Fruit fly (Drosophila melanogaster) whole organism, prepupa: Measurements from ENCODE around the gene CG1299.

Experiments used
- Blimp-1 ChIP-seq: fragments of 200-800 bp; sonication (Bioruptor generic); optimal IDR thresholded peaks from 3 replicates; lab custom pipeline; 2017; ENCODE audit warnings: missing biosample characterization, missing genetic modification characterization, mild to moderate bottlenecking, moderate library complexity, missing genetic modification reagents
- CG10631 ChIP-seq: fragments of 200-800 bp; sonication (Bioruptor generic); optimal IDR thresholded peaks from 2 replicates; lab custom pipeline; 2016; ENCODE audit warnings: missing biosample characterization, missing genetic modification characterization
- CG11294 ChIP-seq: fragments of 200-800 bp; sonication (Bioruptor generic); IDR thresholded peaks from 2 replicates; pipeline ENCODE4 v1.3.6; 2022; ENCODE audit warnings: missing biosample characterization, missing genetic modification characterization
- CG11762 ChIP-seq: fragments of 200-800 bp; sonication (Bioruptor generic); optimal IDR thresholded peaks from 3 replicates; lab custom pipeline; 2016; ENCODE audit warnings: missing biosample characterization, missing genetic modification characterization; ENCODE audit not compliant: insufficient read depth
- CG11902 ChIP-seq: fragments of 200-800 bp; sonication (Bioruptor generic); optimal IDR thresholded peaks from 3 replicates; lab custom pipeline; 2016; ENCODE audit warnings: missing biosample characterization, missing genetic modification characterization
- CG15336 ChIP-seq: fragments of 200-800 bp; sonication (Bioruptor generic); IDR thresholded peaks from 2 replicates; pipeline ENCODE4 v1.3.6; 2022; ENCODE audit warnings: missing biosample characterization, missing genetic modification characterization
- CG1621 ChIP-seq: fragments of 200-800 bp; sonication (Bioruptor generic); optimal IDR thresholded peaks from 3 replicates; lab custom pipeline; 2018; ENCODE audit warnings: missing biosample characterization, mild to moderate bottlenecking, missing genetic modification characterization
- CG16779 ChIP-seq: fragments of 200-800 bp; sonication (Bioruptor generic); optimal IDR thresholded peaks from 3 replicates; lab custom pipeline; 2017; ENCODE audit warnings: missing biosample characterization, mild to moderate bottlenecking, missing genetic modification characterization
- CG3032 ChIP-seq: fragments of 200-800 bp; optimal IDR thresholded peaks from 2 replicates; lab custom pipeline; 2019; ENCODE audit warnings: missing biosample characterization, mild to moderate bottlenecking, missing genetic modification characterization, moderate library complexity
- CG31627 ChIP-seq: fragments of 200-800 bp; sonication (Bioruptor generic); optimal IDR thresholded peaks from 3 replicates; lab custom pipeline; 2016; ENCODE audit warnings: missing biosample characterization, missing genetic modification characterization
- CG32006 ChIP-seq: fragments of 200-800 bp; sonication (Bioruptor generic); optimal IDR thresholded peaks from 3 replicates; lab custom pipeline; 2017; ENCODE audit warnings: missing biosample characterization, mild to moderate bottlenecking, missing genetic modification characterization
- CG34406 ChIP-seq: fragments of 200-800 bp; sonication (Bioruptor generic); optimal IDR thresholded peaks from 3 replicates; lab custom pipeline; 2016; ENCODE audit warnings: missing biosample characterization, missing genetic modification characterization
- CG3919 ChIP-seq: fragments of 200-800 bp; sonication (Bioruptor generic); optimal IDR thresholded peaks from 3 replicates; lab custom pipeline; 2016; ENCODE audit warnings: missing biosample characterization, missing genetic modification characterization
- CG4318 ChIP-seq: fragments of 200-800 bp; sonication (Bioruptor generic); optimal IDR thresholded peaks from 3 replicates; lab custom pipeline; 2017; ENCODE audit warnings: missing biosample characterization, mild to moderate bottlenecking, missing genetic modification characterization
- CG6163 ChIP-seq: fragments of 200-800 bp; sonication (Bioruptor generic); IDR thresholded peaks from 3 replicates; pipeline ENCODE4 v1.3.6; 2022; ENCODE audit warnings: missing biosample characterization, missing genetic modification characterization
- CG6276 ChIP-seq: fragments of 200-800 bp; sonication (Bioruptor generic); optimal IDR thresholded peaks from 2 replicates; lab custom pipeline; 2017; ENCODE audit warnings: missing biosample characterization, mild to moderate bottlenecking, missing genetic modification characterization
- CG6792 ChIP-seq: fragments of 200-800 bp; sonication (Bioruptor generic); optimal IDR thresholded peaks from 3 replicates; lab custom pipeline; 2016; ENCODE audit warnings: missing biosample characterization, missing genetic modification characterization
- CG6808 ChIP-seq: fragments of 200-800 bp; sonication (Bioruptor generic); optimal IDR thresholded peaks from 3 replicates; lab custom pipeline; 2017; ENCODE audit warnings: missing biosample characterization, missing genetic modification characterization, mild to moderate bottlenecking, moderate library complexity, missing genetic modification reagents
- CG6854 ChIP-seq: fragments of 200-800 bp; sonication (Bioruptor generic); optimal IDR thresholded peaks from 2 replicates; lab custom pipeline; 2017; ENCODE audit warnings: missing biosample characterization, mild to moderate bottlenecking, missing genetic modification characterization
- CG8119 ChIP-seq: fragments of 200-800 bp; sonication (Bioruptor generic); IDR thresholded peaks from 3 replicates; pipeline ENCODE4 v1.3.6; 2022; ENCODE audit warnings: missing biosample characterization, missing genetic modification characterization
- CG8319 ChIP-seq: fragments of 200-800 bp; sonication (Bioruptor generic); optimal IDR thresholded peaks from 3 replicates; lab custom pipeline; 2016; ENCODE audit warnings: missing biosample characterization, missing genetic modification characterization
- CG8632 ChIP-seq: fragments of 200-800 bp; sonication (Bioruptor generic); optimal IDR thresholded peaks from 3 replicates; lab custom pipeline; 2016; ENCODE audit warnings: missing biosample characterization, missing genetic modification characterization
- Eip75B ChIP-seq: fragments of 200-800 bp; sonication (Bioruptor generic); optimal IDR thresholded peaks from 3 replicates; lab custom pipeline; 2016; ENCODE audit warnings: missing biosample characterization, missing genetic modification characterization
- Eip78C ChIP-seq: fragments of 200-800 bp; sonication (Bioruptor generic); peaks from one replicate; lab custom pipeline; 2016; ENCODE audit warnings: missing biosample characterization, missing genetic modification characterization
- Eip93F ChIP-seq: fragments of 200-800 bp; sonication (Bioruptor generic); optimal IDR thresholded peaks from 2 replicates; lab custom pipeline; 2016; ENCODE audit warnings: missing biosample characterization, mild to moderate bottlenecking, missing genetic modification characterization
- Ets96B ChIP-seq: fragments of 200-800 bp; optimal IDR thresholded peaks from 2 replicates; lab custom pipeline; 2019; ENCODE audit warnings: missing biosample characterization, mild to moderate bottlenecking, missing genetic modification characterization, moderate library complexity
- Gug ChIP-seq: fragments of 200-800 bp; sonication (Bioruptor generic); IDR thresholded peaks from 2 replicates; pipeline ENCODE4 v1.3.6; 2022; ENCODE audit warnings: missing biosample characterization, missing genetic modification characterization
- Hr38 ChIP-seq: sonication (Bioruptor generic); optimal IDR thresholded peaks from 2 replicates; lab custom pipeline; 2016; ENCODE audit warnings: missing biosample characterization, missing genetic modification characterization
- Hr39 ChIP-seq: fragments of 200-800 bp; sonication (Bioruptor generic); optimal IDR thresholded peaks from 2 replicates; lab custom pipeline; 2016; ENCODE audit warnings: missing biosample characterization, missing genetic modification characterization
- Hr4 ChIP-seq: fragments of 200-800 bp; sonication (Bioruptor generic); optimal IDR thresholded peaks from 3 replicates; lab custom pipeline; 2016; ENCODE audit warnings: missing biosample characterization, missing genetic modification characterization
- Lpt ChIP-seq: fragments of 200-800 bp; sonication (Bioruptor generic); optimal IDR thresholded peaks from 3 replicates; lab custom pipeline; 2016; ENCODE audit warnings: missing biosample characterization, missing genetic modification characterization
- Sox102F ChIP-seq: fragments of 200-800 bp; sonication (Bioruptor generic); optimal IDR thresholded peaks from 2 replicates; lab custom pipeline; 2016; ENCODE audit warnings: missing biosample characterization, mild to moderate bottlenecking, missing genetic modification characterization
- Sox14 ChIP-seq: fragments of 200-800 bp; sonication (Bioruptor generic); optimal IDR thresholded peaks from 3 replicates; lab custom pipeline; 2016; ENCODE audit warnings: missing biosample characterization, missing genetic modification characterization
- Sox15 ChIP-seq: fragments of 200-800 bp; sonication (Bioruptor generic); optimal IDR thresholded peaks from 3 replicates; lab custom pipeline; 2016; ENCODE audit warnings: missing biosample characterization, missing genetic modification characterization
- achi ChIP-seq: fragments of 200-800 bp; sonication (Bioruptor generic); optimal IDR thresholded peaks from 3 replicates; lab custom pipeline; 2016; ENCODE audit warnings: missing biosample characterization, missing genetic modification characterization
- cyc ChIP-seq: fragments of 200-800 bp; sonication (Bioruptor generic); optimal IDR thresholded peaks from 3 replicates; lab custom pipeline; 2016; ENCODE audit warnings: missing biosample characterization, missing genetic modification characterization
- dac ChIP-seq: fragments of 200-800 bp; sonication (Bioruptor generic); optimal IDR thresholded peaks from 2 replicates; lab custom pipeline; 2017; ENCODE audit warnings: missing biosample characterization, mild to moderate bottlenecking, missing genetic modification characterization
- dsx ChIP-seq: fragments of 200-800 bp; optimal IDR thresholded peaks from 3 replicates; lab custom pipeline; 2019; ENCODE audit warnings: missing biosample characterization, mild to moderate bottlenecking, missing genetic modification characterization, moderate library complexity; ENCODE audit not compliant: poor library complexity, severe bottlenecking
- eg ChIP-seq: fragments of 200-800 bp; sonication (Bioruptor generic); IDR thresholded peaks from 3 replicates; pipeline ENCODE4 v1.3.6; 2022; ENCODE audit warnings: missing biosample characterization, missing genetic modification characterization
- esn ChIP-seq: fragments of 200-800 bp; sonication (Bioruptor generic); optimal IDR thresholded peaks from 2 replicates; lab custom pipeline; 2016; ENCODE audit warnings: missing biosample characterization, mild to moderate bottlenecking, missing genetic modification characterization, moderate library complexity
- fd59A ChIP-seq: fragments of 200-800 bp; sonication (Bioruptor generic); optimal IDR thresholded peaks from 2 replicates; lab custom pipeline; 2017; ENCODE audit warnings: missing biosample characterization, mild to moderate bottlenecking, missing genetic modification characterization, missing genetic modification reagents
- fd85E ChIP-seq: fragments of 200-800 bp; sonication (Bioruptor generic); optimal IDR thresholded peaks from 3 replicates; lab custom pipeline; 2016; ENCODE audit warnings: missing biosample characterization, missing genetic modification characterization
- fkh ChIP-seq: fragments of 200-800 bp; sonication (Bioruptor generic); optimal IDR thresholded peaks from 3 replicates; lab custom pipeline; 2017; ENCODE audit warnings: missing biosample characterization, mild to moderate bottlenecking, missing genetic modification characterization, moderate library complexity
- lz ChIP-seq: fragments of 200-800 bp; sonication (Bioruptor generic); optimal IDR thresholded peaks from 3 replicates; lab custom pipeline; 2016; ENCODE audit warnings: missing biosample characterization, missing genetic modification characterization
- spab ChIP-seq: fragments of 200-800 bp; sonication (Bioruptor generic); optimal IDR thresholded peaks from 2 replicates; lab custom pipeline; 2017; ENCODE audit warnings: missing biosample characterization, mild to moderate bottlenecking, missing genetic modification characterization, missing genetic modification reagents
- ss ChIP-seq, 2 experiments: fragments of 200-800 bp; sonication (Bioruptor generic); optimal IDR thresholded peaks; 2 replicates in 1 of 2; 3 replicates in 1 of 2; lab custom pipeline; 2017 to 2018; ENCODE audit warnings: mild to moderate bottlenecking in 2 of 2, missing biosample characterization in 2 of 2, missing genetic modification characterization in 2 of 2, moderate library complexity in 1 of 2
- svp ChIP-seq: fragments of 200-800 bp; sonication (Bioruptor generic); peaks from one replicate; lab custom pipeline; 2016; ENCODE audit warnings: missing biosample characterization, missing genetic modification characterization
- vri ChIP-seq: fragments of 200-800 bp; sonication (Bioruptor generic); optimal IDR thresholded peaks from 3 replicates; lab custom pipeline; 2016; ENCODE audit warnings: missing biosample characterization, mild to moderate bottlenecking, missing genetic modification characterization

Gene CG1299

DNA sequence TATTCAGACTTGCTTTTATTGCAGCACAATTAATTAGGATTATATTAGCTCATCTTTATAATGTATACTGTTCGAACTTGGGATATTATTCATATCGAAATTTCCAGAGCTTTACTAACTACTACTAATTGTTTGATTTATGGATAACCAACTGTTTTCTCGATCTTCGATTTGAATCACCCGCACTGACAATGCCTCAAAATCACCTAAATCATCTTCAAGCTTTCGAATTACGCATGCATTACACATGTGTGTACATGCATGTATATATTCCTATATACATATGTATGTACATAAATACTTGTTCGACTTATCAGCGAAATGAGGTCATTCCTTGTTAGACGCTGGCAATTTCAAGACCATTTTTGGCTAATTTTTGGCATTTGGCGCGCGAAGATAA lies 26.9 kb upstream of the CG1299 start:
- no peak for TF ChIP-seq Gug (GFP tag; lab: Robert Waterston, UW)
- TF ChIP-seq cyc (GFP tag; lab: Kevin White, UChicago): no peak
- no peak for TF ChIP-seq dac (GFP tag; lab: Kevin White, UChicago)
- TF ChIP-seq svp (GFP tag; lab: Kevin White, UChicago): peak; percentile 41
- TF ChIP-seq Eip93F: no peak
- TF ChIP-seq ss (GFP tag; optimal IDR thresholded peaks at IDR 0.05; lab: Kevin White, UChicago): no peak
- TF ChIP-seq CG32006: no peak
- no peak for TF ChIP-seq dsx (GFP tag; lab: Kevin White, UChicago)
- TF ChIP-seq Lpt (GFP tag; lab: Kevin White, UChicago): no peak
- TF ChIP-seq Eip78C (GFP tag; lab: Kevin White, UChicago): peak; percentile 52
- no peak for TF ChIP-seq Ets96B (tag; lab: Kevin White, UChicago)
- TF ChIP-seq Hr4 (GFP tag; lab: Kevin White, UChicago): no peak
- no peak for TF ChIP-seq CG10631 (GFP tag; lab: Kevin White, UChicago)
- TF ChIP-seq CG6792: no peak
- no peak for TF ChIP-seq CG16779 (tag; lab: Kevin White, UChicago)
- TF ChIP-seq CG3919 (GFP tag; lab: Kevin White, UChicago): no peak
- TF ChIP-seq, all 60 proteins: peak for 2

DNA sequence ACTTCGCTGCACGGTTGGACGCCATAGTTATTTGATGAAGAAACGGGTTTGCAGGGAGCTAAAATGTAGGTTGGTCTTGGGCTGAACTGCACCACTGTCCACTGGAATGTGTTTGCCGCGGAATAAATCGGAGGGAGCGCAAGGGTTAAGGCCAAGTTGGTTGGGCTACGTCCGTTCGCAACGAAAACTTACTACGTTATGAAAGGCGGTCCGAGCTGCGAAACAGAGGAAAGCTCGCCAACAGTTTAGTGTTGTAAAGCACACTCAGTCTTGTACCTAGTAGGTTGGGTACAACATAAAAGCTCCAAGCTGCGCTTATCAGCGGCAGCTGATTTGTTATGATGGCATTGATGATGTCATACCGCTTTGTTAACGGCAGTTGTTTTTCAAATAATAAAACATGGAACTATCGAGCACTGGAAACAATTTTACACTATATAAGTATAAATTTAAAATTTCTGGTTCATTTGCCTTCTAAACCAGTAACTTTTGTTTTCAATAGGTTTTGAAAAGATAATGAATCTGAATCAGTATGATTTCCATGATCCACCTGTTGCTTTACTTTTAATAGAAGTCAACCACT lies 26.2 kb upstream of the CG1299 start, which contains the start of gene Chd64:
Gene Chd64 (minus strand): TSS at position 204 of the 583 bp plus-strand sequence.
- TF ChIP-seq Hr39 (GFP tag; lab: Kevin White, UChicago) (no peak), Gug (GFP tag; lab: Robert Waterston, UW) (no peak), Blimp-1 (GFP tag; lab: Kevin White, UChicago) (no peak), CG8119 (GFP tag; lab: Robert Waterston, UW) (0 out of 3 replicates have a peak, but pooled peaks have one; percentile 30), CG31627 (GFP tag; lab: Kevin White, UChicago) (no peak), vri (GFP tag; lab: Kevin White, UChicago) (peak; percentile 98), Eip75B (GFP tag; lab: Kevin White, UChicago) (peak; percentile 35), fkh (GFP tag; lab: Kevin White, UChicago) (peak; percentile 1), esn (peak; percentile 54), CG6854 (peak; percentile 76), CG6276 (no peak), CG8319 (no peak), Sox102F (GFP tag; lab: Kevin White, UChicago) (peak; percentile 61), CG11902 (GFP tag; lab: Kevin White, UChicago) (no peak), CG32006 (no peak), CG6808 (no peak), CG11762 (GFP tag; lab: Kevin White, UChicago) (no peak), CG8632 (GFP tag; lab: Kevin White, UChicago) (no peak), CG3919 (GFP tag; lab: Kevin White, UChicago) (no peak), CG15336 (GFP tag; lab: Robert Waterston, UW) (no peak), CG1621 (tag; lab: Kevin White, UChicago) (no peak), CG6163 (GFP tag; lab: Robert Waterston, UW) (0 out of 3 replicates have a peak, but pooled peaks have one; percentile 43), CG6792 (peak; percentile 47), Eip93F (no peak), CG34406 (GFP tag; lab: Kevin White, UChicago) (no peak), Sox15 (GFP tag; lab: Kevin White, UChicago) (no peak), CG3032 (tag; lab: Kevin White, UChicago) (peak; percentile 27), Hr4 (GFP tag; lab: Kevin White, UChicago) (peak; percentile 21), CG10631 (GFP tag; lab: Kevin White, UChicago) (no peak), Hr38 (GFP tag; lab: Kevin White, UChicago) (no peak), ss (GFP tag; optimal IDR thresholded peaks at IDR 0.05; lab: Kevin White, UChicago) (no peak), achi (no peak), CG4318 (GFP tag; lab: Kevin White, UChicago) (no peak), dsx (GFP tag; lab: Kevin White, UChicago) (no peak), Ets96B (tag; lab: Kevin White, UChicago) (no peak), fd85E (GFP tag; lab: Kevin White, UChicago) (no peak), CG11294 (GFP tag; lab: Robert Waterston, UW) (0 out of 2 replicates have a peak, but pooled peaks have one; percentile 13), fd59A (GFP tag; lab: Kevin White, UChicago) (no peak), eg (GFP tag; lab: Robert Waterston, UW) (peak; percentile 64; the same call in 2 of the 3 replicates), lz (GFP tag; lab: Kevin White, UChicago) (peak; percentile 50), spab (GFP tag; lab: Kevin White, UChicago) (no peak), Sox14 (no peak)
